Fruit fly (Drosophila melanogaster) whole organism, embryonic: ENCODE results near the gene mus201.

Experiments used
- Atf-2 ChIP-seq: fragments of 200-800 bp; sonication (Bioruptor generic); optimal IDR thresholded peaks from 2 replicates; lab custom pipeline; 2016; ENCODE audit warnings: missing biosample characterization, missing genetic modification characterization
- Atf3 ChIP-seq: fragments of 200-800 bp; sonication (Bioruptor generic); optimal IDR thresholded peaks from 3 replicates; lab custom pipeline; 2016; ENCODE audit warnings: missing biosample characterization, missing genetic modification characterization
- B-H1 ChIP-seq: fragments of 200-800 bp; sonication (Bioruptor generic); IDR thresholded peaks from 3 replicates; pipeline ENCODE4 v1.3.6; 2022; ENCODE audit warnings: missing biosample characterization, missing genetic modification characterization
- Bdp1 ChIP-seq: fragments of 200-800 bp; sonication (Bioruptor generic); optimal IDR thresholded peaks from 3 replicates; lab custom pipeline; 2016; ENCODE audit warnings: missing biosample characterization, missing genetic modification characterization
- CG10565 ChIP-seq: fragments of 200-800 bp; sonication (Bioruptor generic); optimal IDR thresholded peaks from 3 replicates; lab custom pipeline; 2016; ENCODE audit warnings: missing biosample characterization, mild to moderate bottlenecking, missing genetic modification characterization
- CG11093 ChIP-seq: fragments of 200-800 bp; sonication (Bioruptor generic); IDR thresholded peaks from 3 replicates; pipeline ENCODE4 v1.3.6; 2022; ENCODE audit warnings: missing biosample characterization, missing genetic modification characterization
- CG13424 ChIP-seq: fragments of 200-800 bp; sonication (Bioruptor generic); optimal IDR thresholded peaks from 2 replicates; lab custom pipeline; 2019; ENCODE audit warnings: missing biosample characterization, mild to moderate bottlenecking, missing genetic modification characterization, moderate library complexity
- CG15011 ChIP-seq: fragments of 200-800 bp; sonication (Bioruptor generic); optimal IDR thresholded peaks from 3 replicates; lab custom pipeline; 2018; ENCODE audit warnings: missing biosample characterization, mild to moderate bottlenecking, missing genetic modification characterization
- CG16815 ChIP-seq: fragments of 200-800 bp; sonication (Bioruptor generic); optimal IDR thresholded peaks from 3 replicates; lab custom pipeline; 2017; ENCODE audit warnings: missing biosample characterization, mild to moderate bottlenecking, missing genetic modification characterization
- CG17612 ChIP-seq: fragments of 200-800 bp; sonication (Bioruptor generic); IDR thresholded peaks from 2 replicates; pipeline ENCODE4 v1.3.6; 2022; ENCODE audit warnings: missing biosample characterization, missing genetic modification characterization
- CG1832 ChIP-seq: fragments of 200-800 bp; sonication (Bioruptor generic); optimal IDR thresholded peaks from 2 replicates; lab custom pipeline; 2017; ENCODE audit warnings: missing biosample characterization, mild to moderate bottlenecking, missing genetic modification characterization, inconsistent platforms
- CG2712 ChIP-seq: fragments of 200-800 bp; optimal IDR thresholded peaks from 3 replicates; lab custom pipeline; 2019; ENCODE audit warnings: missing biosample characterization, mild to moderate bottlenecking, missing genetic modification characterization, moderate library complexity
- CG32767 ChIP-seq: fragments of 200-800 bp; sonication (Bioruptor generic); IDR thresholded peaks from 2 replicates; pipeline ENCODE4 v1.3.6; 2022; ENCODE audit warnings: missing biosample characterization, missing genetic modification characterization
- CG43689 ChIP-seq: fragments of 200-800 bp; sonication (Bioruptor generic); IDR thresholded peaks from 2 replicates; pipeline ENCODE4 v1.3.6; 2022; ENCODE audit warnings: missing biosample characterization, missing genetic modification characterization
- CG4707 ChIP-seq: fragments of 200-800 bp; sonication (Bioruptor generic); optimal IDR thresholded peaks from 2 replicates; lab custom pipeline; 2018; ENCODE audit warnings: missing biosample characterization, mild to moderate bottlenecking, missing genetic modification characterization, moderate library complexity
- CG6813 ChIP-seq: fragments of 200-800 bp; sonication (Bioruptor generic); optimal IDR thresholded peaks from 2 replicates; lab custom pipeline; 2017; ENCODE audit warnings: missing biosample characterization, missing genetic modification characterization, mild to moderate bottlenecking, moderate library complexity, missing genetic modification reagents
- CG7556 ChIP-seq: fragments of 200-800 bp; sonication (Bioruptor generic); optimal IDR thresholded peaks from 2 replicates; lab custom pipeline; 2017; ENCODE audit warnings: missing biosample characterization, mild to moderate bottlenecking, missing genetic modification characterization
- CG8089 ChIP-seq: fragments of 200-800 bp; sonication (Bioruptor generic); optimal IDR thresholded peaks from 3 replicates; lab custom pipeline; 2016; ENCODE audit warnings: missing biosample characterization, missing genetic modification characterization
- CG8944 ChIP-seq: fragments of 200-800 bp; sonication (Bioruptor generic); optimal IDR thresholded peaks from 3 replicates; lab custom pipeline; 2016; ENCODE audit warnings: missing biosample characterization, missing genetic modification characterization
- D19B ChIP-seq: fragments of 200-800 bp; sonication (Bioruptor generic); optimal IDR thresholded peaks from 2 replicates; lab custom pipeline; 2017; ENCODE audit warnings: missing biosample characterization, mild to moderate bottlenecking, missing genetic modification characterization
- Doc3 ChIP-seq: fragments of 200-800 bp; sonication (Bioruptor generic); IDR thresholded peaks from 3 replicates; pipeline ENCODE4 v1.3.6; 2022; ENCODE audit warnings: missing biosample characterization, missing genetic modification characterization; ENCODE audit not compliant: partially characterized antibody
- Fer3 ChIP-seq: fragments of 200-800 bp; sonication (Bioruptor generic); optimal IDR thresholded peaks from 2 replicates; lab custom pipeline; 2018; ENCODE audit warnings: missing biosample characterization, mild to moderate bottlenecking, missing genetic modification characterization, moderate library complexity
- GATAe ChIP-seq: fragments of 200-800 bp; sonication (Bioruptor generic); conservative IDR thresholded peaks from 2 replicates; pipeline ENCODE4 v1.3.6; 2022; ENCODE audit warnings: missing biosample characterization, missing genetic modification characterization
- Hand ChIP-seq: fragments of 200-800 bp; sonication (Bioruptor generic); optimal IDR thresholded peaks from 2 replicates; lab custom pipeline; 2017; ENCODE audit warnings: mild to moderate bottlenecking, missing biosample characterization, missing genetic modification reagents, missing genetic modification characterization
- Hey ChIP-seq: fragments of 200-800 bp; sonication (Bioruptor generic); optimal IDR thresholded peaks from 3 replicates; lab custom pipeline; 2018; ENCODE audit warnings: missing biosample characterization, mild to moderate bottlenecking, missing genetic modification characterization
- Mad ChIP-seq: fragments of 200-800 bp; sonication (Bioruptor generic); optimal IDR thresholded peaks from 2 replicates; lab custom pipeline; 2016; ENCODE audit warnings: missing biosample characterization, missing genetic modification characterization
- Max ChIP-seq: fragments of 200-800 bp; sonication (Bioruptor generic); optimal IDR thresholded peaks from 2 replicates; lab custom pipeline; 2016; ENCODE audit warnings: missing biosample characterization, mild to moderate bottlenecking, missing genetic modification characterization
- Myb ChIP-seq: fragments of 200-800 bp; sonication (Bioruptor generic); optimal IDR thresholded peaks from 2 replicates; lab custom pipeline; 2016; ENCODE audit warnings: missing biosample characterization, missing genetic modification characterization
- NC2β ChIP-seq: fragments of 200-800 bp; sonication (Bioruptor generic); optimal IDR thresholded peaks from 2 replicates; lab custom pipeline; 2016; ENCODE audit warnings: missing biosample characterization, missing genetic modification characterization
- Sin3A ChIP-seq: fragments of >200 bp; optimal IDR thresholded peaks from 2 replicates; lab custom pipeline; 2018
- TFAM ChIP-seq: fragments of 200-800 bp; sonication (Bioruptor generic); optimal IDR thresholded peaks from 2 replicates; lab custom pipeline; 2017; ENCODE audit warnings: missing biosample characterization, missing genetic modification characterization, inconsistent platforms
- Xrp1 ChIP-seq: fragments of 200-800 bp; sonication (Bioruptor generic); IDR thresholded peaks from 2 replicates; pipeline ENCODE4 v1.3.6; 2022; ENCODE audit warnings: missing biosample characterization, missing genetic modification characterization
- al ChIP-seq: fragments of 200-800 bp; sonication (Bioruptor generic); IDR thresholded peaks from 2 replicates; pipeline ENCODE4 v1.3.6; 2022; ENCODE audit warnings: missing biosample characterization, missing genetic modification characterization
- bcd ChIP-seq: fragments of 200-800 bp; sonication (Bioruptor generic); optimal IDR thresholded peaks from 2 replicates; lab custom pipeline; 2017; ENCODE audit warnings: missing biosample characterization, mild to moderate bottlenecking, missing genetic modification characterization
- cad ChIP-seq: fragments of >200 bp; optimal IDR thresholded peaks from 2 replicates; lab custom pipeline; 2017; ENCODE audit warnings: missing biosample characterization, missing genetic modification characterization
- cato ChIP-seq: fragments of 200-800 bp; sonication (Bioruptor generic); optimal IDR thresholded peaks from 2 replicates; lab custom pipeline; 2016; ENCODE audit warnings: missing biosample characterization, missing genetic modification characterization, borderline replicate concordance
- cg ChIP-seq: fragments of 200-800 bp; sonication (Bioruptor generic); optimal IDR thresholded peaks from 3 replicates; lab custom pipeline; 2019; ENCODE audit warnings: missing biosample characterization, mild to moderate bottlenecking, missing genetic modification characterization, moderate library complexity
- ftz-f1 ChIP-seq: fragments of 200-800 bp; sonication (Bioruptor generic); optimal IDR thresholded peaks from 2 replicates; lab custom pipeline; 2016; ENCODE audit warnings: missing biosample characterization, missing genetic modification characterization
- fu2 ChIP-seq: fragments of 200-800 bp; sonication (Bioruptor generic); optimal IDR thresholded peaks from 2 replicates; lab custom pipeline; 2016; ENCODE audit warnings: missing biosample characterization, missing genetic modification characterization
- insv ChIP-seq, 2 experiments: fragments of 200-800 bp; sonication (Bioruptor generic); optimal IDR thresholded peaks; 3 replicates each; lab custom pipeline; 2016 to 2018; ENCODE audit warnings: missing biosample characterization in 2 of 2, missing genetic modification characterization in 2 of 2
- ken ChIP-seq: fragments of 200-800 bp; sonication (Bioruptor generic); IDR thresholded peaks from 3 replicates; pipeline ENCODE4 v1.3.6; 2022; ENCODE audit warnings: missing biosample characterization, missing genetic modification characterization
- knrl ChIP-seq: fragments of 200-800 bp; sonication (Bioruptor generic); IDR thresholded peaks from 3 replicates; pipeline ENCODE4 v1.3.6; 2022; ENCODE audit warnings: missing biosample characterization, missing genetic modification characterization; ENCODE audit not compliant: partially characterized antibody
- oc ChIP-seq: fragments of 200-800 bp; sonication (Bioruptor generic); optimal IDR thresholded peaks from 2 replicates; lab custom pipeline; 2018; ENCODE audit warnings: missing biosample characterization, mild to moderate bottlenecking, missing genetic modification characterization, moderate library complexity
- org-1 ChIP-seq: fragments of 200-800 bp; sonication (Bioruptor generic); optimal IDR thresholded peaks from 2 replicates; lab custom pipeline; 2017; ENCODE audit warnings: missing biosample characterization, missing genetic modification characterization
- otp ChIP-seq: fragments of 200-800 bp; sonication (Bioruptor generic); IDR thresholded peaks from 3 replicates; pipeline ENCODE4, ENCODE4 v1.3.6; 2022; ENCODE audit warnings: missing biosample characterization, missing genetic modification characterization
- pnt ChIP-seq: fragments of 200-800 bp; sonication (Bioruptor generic); optimal IDR thresholded peaks from 3 replicates; lab custom pipeline; 2016; ENCODE audit warnings: missing biosample characterization, missing genetic modification characterization
- run ChIP-seq: fragments of 200-800 bp; sonication (Bioruptor generic); optimal IDR thresholded peaks from 3 replicates; lab custom pipeline; 2018; ENCODE audit warnings: missing biosample characterization, mild to moderate bottlenecking, missing genetic modification characterization
- sc ChIP-seq, 3 experiments: fragments of >200 bp in 2 of 3; fragments of 200-800 bp in 1 of 3; sonication (Bioruptor generic) in 1 of 3; optimal IDR thresholded peaks; 2 replicates in 2 of 3; 3 replicates in 1 of 3; lab custom pipeline; 2017; ENCODE audit warnings: mild to moderate bottlenecking in 1 of 3, missing biosample characterization in 1 of 3, missing genetic modification characterization in 1 of 3, missing genetic modification reagents in 1 of 3
- sqz ChIP-seq: fragments of 200-800 bp; sonication (Bioruptor generic); optimal IDR thresholded peaks from 3 replicates; lab custom pipeline; 2018; ENCODE audit warnings: missing biosample characterization, mild to moderate bottlenecking, missing genetic modification characterization
- sug ChIP-seq: fragments of 200-800 bp; optimal IDR thresholded peaks from 2 replicates; lab custom pipeline; 2019; ENCODE audit warnings: missing biosample characterization, mild to moderate bottlenecking, missing genetic modification characterization, moderate library complexity
- unc-4 ChIP-seq: fragments of 200-800 bp; sonication (Bioruptor generic); IDR thresholded peaks from 2 replicates; pipeline ENCODE4 v1.3.6; 2022; ENCODE audit warnings: missing biosample characterization, missing genetic modification characterization; ENCODE audit not compliant: partially characterized antibody
- unpg ChIP-seq: fragments of 200-800 bp; sonication (Bioruptor generic); optimal IDR thresholded peaks from 3 replicates; lab custom pipeline; 2018; ENCODE audit warnings: missing biosample characterization, mild to moderate bottlenecking, missing genetic modification characterization, moderate library complexity

mus201 gene

DNA sequence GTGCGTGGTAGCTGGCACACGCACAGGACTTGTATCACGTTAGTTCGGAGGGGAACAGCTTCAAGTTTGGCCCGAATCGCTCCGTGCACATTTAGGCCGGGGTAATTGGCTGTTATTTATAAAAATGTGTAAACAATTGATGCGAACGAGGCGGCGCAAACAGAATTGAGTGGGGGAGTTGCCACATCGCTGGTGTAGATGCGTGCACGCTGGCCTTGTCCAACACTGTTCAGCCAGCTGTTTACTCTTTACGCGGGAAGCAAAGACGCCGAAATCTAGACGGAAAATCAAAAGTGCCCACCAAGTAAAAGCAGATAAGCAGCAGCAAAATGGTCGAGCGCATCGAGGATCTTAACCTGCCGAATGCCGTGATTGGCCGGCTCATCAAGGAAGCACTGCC, 793 bp upstream of the mus201 start, which contains the start of the genes D12 and Chrac-14 (continued):
- TF ChIP-seq CG11093 (GFP tag; lab: Robert Waterston, UW) (no peak), ftz-f1 (no peak), CG4707 (GFP tag; lab: Kevin White, UChicago) (no peak), Atf-2 (GFP tag; lab: Kevin White, UChicago) (no peak), CG2712 (tag; lab: Kevin White, UChicago) (no peak), Hand (GFP tag; lab: Kevin White, UChicago) (no peak), Myb (peak; percentile 54), CG8089 (GFP tag; lab: Kevin White, UChicago) (peak; percentile 18), CG32767 (GFP tag; lab: Robert Waterston, UW) (no peak), Hey (tag; lab: Kevin White, UChicago) (no peak), GATAe (GFP tag; lab: Robert Waterston, UW) (no peak), insv (GFP tag; optimal IDR thresholded peaks at IDR 0.05; lab: Kevin White, UChicago) (no peak), CG15011 (GFP tag; lab: Kevin White, UChicago) (no peak), unc-4 (GFP tag; lab: Robert Waterston, UW) (no peak), CG1832 (GFP tag; lab: Kevin White, UChicago) (no peak), Sin3A (lab: Kevin White, UChicago) (peak; percentile 50), org-1 (GFP tag; lab: Kevin White, UChicago) (no peak), D19B (GFP tag; lab: Kevin White, UChicago) (no peak), ken (peak; percentile 56; the same call in 1 of the 3 replicates), CG6813 (GFP tag; lab: Kevin White, UChicago) (no peak), sqz (no peak), Fer3 (tag; lab: Kevin White, UChicago) (no peak), cad (GFP tag; lab: Kevin White, UChicago) (no peak), Mad (GFP tag; lab: Kevin White, UChicago) (no peak), unpg (no peak), Atf3 (GFP tag; lab: Kevin White, UChicago) (no peak), CG13424 (no peak), fu2 (GFP tag; lab: Kevin White, UChicago) (peak; percentile 18), Doc3 (no peak), cg (GFP tag; lab: Kevin White, UChicago) (no peak), knrl (GFP tag; lab: Robert Waterston, UW) (no peak), CG8944 (GFP tag; lab: Kevin White, UChicago) (no peak), otp (GFP tag; lab: Robert Waterston, UW) (no peak), sc (optimal IDR thresholded peaks at IDR 0.05; lab: Kevin White, UChicago) (no peak), sc (GFP tag; optimal IDR thresholded peaks at IDR 0.05; lab: Kevin White, UChicago) (no peak), CG16815 (GFP tag; lab: Kevin White, UChicago) (no peak), CG7556 (GFP tag; lab: Kevin White, UChicago) (no peak), sug (tag; lab: Kevin White, UChicago) (no peak), bcd (GFP tag; lab: Kevin White, UChicago) (no peak), run (tag; lab: Kevin White, UChicago) (no peak), cato (GFP tag; lab: Kevin White, UChicago) (no peak), al (no peak), oc (no peak), NC2β (GFP tag; lab: Kevin White, UChicago) (peak; percentile 11), TFAM (GFP tag; lab: Kevin White, UChicago) (no peak), Bdp1 (GFP tag; lab: Kevin White, UChicago) (peak; percentile 16), CG10565 (GFP tag; lab: Kevin White, UChicago) (no peak), Max (no peak), CG17612 (no peak), B-H1 (GFP tag; lab: Robert Waterston, UW) (no peak; the same call in 2 of the 3 replicates), pnt (no peak), CG43689 (GFP tag; lab: Robert Waterston, UW) (no peak), Xrp1 (GFP tag; lab: Robert Waterston, UW) (peak; percentile 12; the same call in 1 of the 2 replicates)
